Worm (Caenorhabditis elegans): ENCODE data around the gene sas-5.

DNA sequence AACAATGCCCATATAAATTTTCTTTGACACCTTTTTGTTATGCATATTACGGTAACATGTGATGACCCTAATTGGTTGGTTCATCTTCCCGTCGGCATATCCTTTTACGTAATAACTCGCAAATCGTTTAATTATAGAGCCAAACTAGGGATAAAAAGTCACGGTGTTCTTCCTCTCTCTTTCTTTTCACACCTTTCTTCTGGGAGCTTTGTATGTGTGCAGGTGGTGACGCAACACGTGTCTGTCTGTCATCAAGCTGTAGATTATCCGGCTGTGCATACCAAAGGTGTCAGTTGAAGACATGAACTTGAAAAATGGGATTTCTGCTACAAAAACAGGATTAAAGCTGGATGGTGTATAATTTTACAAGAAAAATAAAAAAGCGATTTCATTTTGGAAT is 50.0 kb downstream of the sas-5 start:
- TF ChIP-seq mdl-1 (tag; optimal IDR thresholded peaks at IDR 0.05) (no peak), blmp-1 (tag; optimal IDR thresholded peaks at IDR 0.05; ENCODE audit: insufficient read depth) (no peak), sma-9 (GFP tag; optimal IDR thresholded peaks at IDR 0.05) (no peak), sma-9 (tag; optimal IDR thresholded peaks at IDR 0.05) (no peak), nhr-25 (tag; optimal IDR thresholded peaks at IDR 0.05) (no peak), unc-55 (GFP tag; optimal IDR thresholded peaks at IDR 0.05) (no peak), egl-27 (tag; optimal IDR thresholded peaks at IDR 0.05) (no peak), elt-3 (tag; optimal IDR thresholded peaks at IDR 0.05) (no peak), lsy-2 (tag; optimal IDR thresholded peaks at IDR 0.05) (no peak)

Data from whole organism, L2 larva.